Fruit fly (Drosophila melanogaster) whole organism, prepupa: ENCODE measurements around the gene ru.

ENCODE experiments used
- CG1621 ChIP-seq: fragments of 200-800 bp; sonication (Bioruptor generic); optimal IDR thresholded peaks from 3 replicates; lab custom pipeline; 2018; ENCODE audit warnings: missing biosample characterization, mild to moderate bottlenecking, missing genetic modification characterization
- CG31627 ChIP-seq: fragments of 200-800 bp; sonication (Bioruptor generic); optimal IDR thresholded peaks from 3 replicates; lab custom pipeline; 2016; ENCODE audit warnings: missing biosample characterization, missing genetic modification characterization
- CG7368 ChIP-seq: fragments of 200-800 bp; sonication (Bioruptor generic); optimal IDR thresholded peaks from 3 replicates; lab custom pipeline; 2016; ENCODE audit warnings: missing biosample characterization, missing genetic modification characterization
- Hr39 ChIP-seq: fragments of 200-800 bp; sonication (Bioruptor generic); optimal IDR thresholded peaks from 2 replicates; lab custom pipeline; 2016; ENCODE audit warnings: missing biosample characterization, missing genetic modification characterization
- acj6 ChIP-seq: fragments of 200-800 bp; sonication (Bioruptor generic); optimal IDR thresholded peaks from 3 replicates; lab custom pipeline; 2016; ENCODE audit warnings: missing biosample characterization, missing genetic modification characterization
- dac ChIP-seq: fragments of 200-800 bp; sonication (Bioruptor generic); optimal IDR thresholded peaks from 2 replicates; lab custom pipeline; 2017; ENCODE audit warnings: missing biosample characterization, mild to moderate bottlenecking, missing genetic modification characterization
- svp ChIP-seq: fragments of 200-800 bp; sonication (Bioruptor generic); peaks from one replicate; lab custom pipeline; 2016; ENCODE audit warnings: missing biosample characterization, missing genetic modification characterization

DNA sequence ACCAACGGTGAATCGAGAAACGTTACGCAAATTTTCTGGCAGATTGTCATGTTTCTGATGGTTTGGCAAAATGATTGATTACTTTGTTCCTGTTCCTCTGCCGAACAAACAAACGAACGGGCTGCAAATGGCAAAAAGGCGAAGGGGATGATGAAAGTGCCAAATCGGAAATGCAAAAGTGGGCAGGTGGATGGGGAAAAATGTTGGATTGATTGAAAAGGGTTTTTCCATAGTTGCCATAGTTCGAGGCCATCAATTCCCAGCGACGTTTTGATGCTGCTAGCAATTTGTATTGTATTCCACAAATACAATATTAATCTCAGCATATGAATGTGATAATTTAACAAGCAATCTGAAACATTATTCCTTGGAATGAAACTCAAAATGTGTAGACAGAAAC lies 45.5 kb downstream of the ru start, which contains the start of gene FucTD:
- no peak for TF ChIP-seq Hr39 (GFP tag; lab: Kevin White, UChicago)
- no peak for TF ChIP-seq acj6 (GFP tag; lab: Kevin White, UChicago)
- no peak for TF ChIP-seq CG1621 (tag; lab: Kevin White, UChicago)
- no peak for TF ChIP-seq CG31627 (GFP tag; lab: Kevin White, UChicago)
- no peak for TF ChIP-seq CG7368 (GFP tag; lab: Kevin White, UChicago)
- TF ChIP-seq svp = no peak
- no peak for TF ChIP-seq dac (GFP tag; lab: Kevin White, UChicago)
